Fruit fly (Drosophila melanogaster) whole organism, embryonic: ENCODE data around the gene CG7656.

Source experiments
- Ada2b ChIP-seq: fragments of 200-800 bp; sonication (Bioruptor generic); IDR thresholded peaks from 2 replicates; pipeline ENCODE4 v1.3.6; 2022; ENCODE audit warnings: missing biosample characterization, missing genetic modification characterization
- CG10209 ChIP-seq: fragments of 200-800 bp; sonication (Bioruptor generic); optimal IDR thresholded peaks from 3 replicates; lab custom pipeline; 2017; ENCODE audit warnings: missing biosample characterization, mild to moderate bottlenecking, missing genetic modification characterization, missing genetic modification reagents
- CG10462 ChIP-seq: fragments of 200-800 bp; sonication (Bioruptor generic); optimal IDR thresholded peaks from 2 replicates; lab custom pipeline; 2016; ENCODE audit warnings: missing biosample characterization, missing genetic modification characterization
- CG11696 ChIP-seq: fragments of 200-800 bp; sonication (Bioruptor generic); IDR thresholded peaks from 2 replicates; pipeline ENCODE4 v1.3.6; 2022; ENCODE audit warnings: missing biosample characterization, missing genetic modification characterization
- CG12071 ChIP-seq: fragments of 200-800 bp; sonication (Bioruptor generic); optimal IDR thresholded peaks from 3 replicates; lab custom pipeline; 2018; ENCODE audit warnings: missing biosample characterization, mild to moderate bottlenecking, missing genetic modification characterization
- CG13894 ChIP-seq: fragments of 200-800 bp; sonication (Bioruptor generic); optimal IDR thresholded peaks from 3 replicates; lab custom pipeline; 2018; ENCODE audit warnings: missing biosample characterization, mild to moderate bottlenecking, missing genetic modification characterization, moderate library complexity
- CG14014 ChIP-seq: fragments of 200-800 bp; sonication (Bioruptor generic); IDR thresholded peaks from 2 replicates; pipeline ENCODE4 v1.3.6; 2022; ENCODE audit warnings: missing biosample characterization, missing genetic modification characterization
- CG15011 ChIP-seq: fragments of 200-800 bp; sonication (Bioruptor generic); optimal IDR thresholded peaks from 3 replicates; lab custom pipeline; 2018; ENCODE audit warnings: missing biosample characterization, mild to moderate bottlenecking, missing genetic modification characterization
- CG17359 ChIP-seq: fragments of 200-800 bp; sonication (Bioruptor generic); optimal IDR thresholded peaks from 3 replicates; lab custom pipeline; 2018; ENCODE audit warnings: missing biosample characterization, mild to moderate bottlenecking, missing genetic modification characterization, moderate library complexity
- CG17385 ChIP-seq: fragments of 200-800 bp; sonication (Bioruptor generic); optimal IDR thresholded peaks from 3 replicates; lab custom pipeline; 2018; ENCODE audit warnings: missing biosample characterization, mild to moderate bottlenecking, missing genetic modification characterization
- CG17802 ChIP-seq: fragments of 200-800 bp; sonication (Bioruptor generic); optimal IDR thresholded peaks from 2 replicates; lab custom pipeline; 2018; ENCODE audit warnings: missing biosample characterization, mild to moderate bottlenecking, missing genetic modification characterization, moderate library complexity
- CG18599 ChIP-seq: fragments of 200-800 bp; sonication (Bioruptor generic); optimal IDR thresholded peaks from 3 replicates; lab custom pipeline; 2017; ENCODE audit warnings: missing biosample characterization, missing genetic modification characterization, mild to moderate bottlenecking, moderate library complexity, missing genetic modification reagents
- CG30431 ChIP-seq: fragments of 200-800 bp; sonication (Bioruptor generic); optimal IDR thresholded peaks from 2 replicates; lab custom pipeline; 2017; ENCODE audit warnings: missing biosample characterization, missing genetic modification characterization
- CG31388 ChIP-seq: fragments of 200-800 bp; sonication (Bioruptor generic); optimal IDR thresholded peaks from 2 replicates; lab custom pipeline; 2016; ENCODE audit warnings: missing biosample characterization, missing genetic modification characterization
- CG4328 ChIP-seq: fragments of 200-800 bp; sonication (Bioruptor generic); optimal IDR thresholded peaks from 3 replicates; lab custom pipeline; 2017; ENCODE audit warnings: missing biosample characterization, missing genetic modification reagents, missing genetic modification characterization
- CG4617 ChIP-seq: fragments of 200-800 bp; sonication (Bioruptor generic); optimal IDR thresholded peaks from 3 replicates; lab custom pipeline; 2016; ENCODE audit warnings: missing biosample characterization, missing genetic modification characterization, borderline replicate concordance
- CG9437 ChIP-seq: fragments of 200-800 bp; sonication (Bioruptor generic); optimal IDR thresholded peaks from 2 replicates; lab custom pipeline; 2018; ENCODE audit warnings: missing biosample characterization, mild to moderate bottlenecking, missing genetic modification characterization
- CG9609 ChIP-seq: fragments of 200-800 bp; sonication (Bioruptor generic); optimal IDR thresholded peaks from 3 replicates; lab custom pipeline; 2016; ENCODE audit warnings: missing biosample characterization, missing genetic modification characterization
- CG9817 ChIP-seq: fragments of 200-800 bp; sonication (Bioruptor generic); optimal IDR thresholded peaks from 2 replicates; lab custom pipeline; 2018; ENCODE audit warnings: missing biosample characterization, mild to moderate bottlenecking, missing genetic modification characterization, moderate library complexity
- Dref ChIP-seq: fragments of 200-800 bp; sonication (Bioruptor generic); IDR thresholded peaks from 2 replicates; pipeline ENCODE4 v1.3.6; 2022; ENCODE audit warnings: missing biosample characterization, missing genetic modification characterization
- Gug ChIP-seq: fragments of 200-800 bp; sonication (Bioruptor generic); IDR thresholded peaks from 4 replicates; pipeline ENCODE4 v1.3.6; 2022; ENCODE audit warnings: missing biosample characterization, missing genetic modification characterization
- HLH3B ChIP-seq: fragments of 200-800 bp; sonication (Bioruptor generic); IDR thresholded peaks from 2 replicates; pipeline ENCODE4 v1.3.6; 2022; ENCODE audit warnings: missing biosample characterization, missing genetic modification characterization
- Hand ChIP-seq: fragments of 200-800 bp; sonication (Bioruptor generic); optimal IDR thresholded peaks from 2 replicates; lab custom pipeline; 2017; ENCODE audit warnings: mild to moderate bottlenecking, missing biosample characterization, missing genetic modification reagents, missing genetic modification characterization
- Meics ChIP-seq: fragments of 200-800 bp; sonication (Bioruptor generic); optimal IDR thresholded peaks from 2 replicates; lab custom pipeline; 2017; ENCODE audit warnings: missing biosample characterization, mild to moderate bottlenecking, missing genetic modification characterization
- Mrtf ChIP-seq: fragments of 200-800 bp; sonication (Bioruptor generic); IDR thresholded peaks from 3 replicates; pipeline ENCODE4 v1.3.6; 2022; ENCODE audit warnings: missing biosample characterization, missing genetic modification characterization
- Nf-YC ChIP-seq: fragments of 200-800 bp; optimal IDR thresholded peaks from 3 replicates; lab custom pipeline; 2019; ENCODE audit warnings: missing biosample characterization, mild to moderate bottlenecking, missing genetic modification characterization, moderate library complexity
- Sin3A ChIP-seq: fragments of >200 bp; optimal IDR thresholded peaks from 2 replicates; lab custom pipeline; 2018
- Sry-δ ChIP-seq: fragments of 200-800 bp; sonication (Bioruptor generic); optimal IDR thresholded peaks from 2 replicates; lab custom pipeline; 2016; ENCODE audit warnings: missing biosample characterization, missing genetic modification characterization
- Usf ChIP-seq: fragments of 200-800 bp; sonication (Bioruptor generic); optimal IDR thresholded peaks from 2 replicates; lab custom pipeline; 2017; ENCODE audit warnings: missing genotype, missing biosample characterization, missing genetic modification characterization
- YL-1 ChIP-seq: fragments of 200-800 bp; sonication (Bioruptor generic); optimal IDR thresholded peaks from 3 replicates; lab custom pipeline; 2017; ENCODE audit warnings: missing biosample characterization, mild to moderate bottlenecking, missing genetic modification characterization
- ac ChIP-seq: fragments of 200-800 bp; sonication (Bioruptor generic); optimal IDR thresholded peaks from 3 replicates; lab custom pipeline; 2017; ENCODE audit warnings: missing biosample characterization, mild to moderate bottlenecking, missing genetic modification characterization
- bcd ChIP-seq: fragments of 200-800 bp; sonication (Bioruptor generic); optimal IDR thresholded peaks from 2 replicates; lab custom pipeline; 2017; ENCODE audit warnings: missing biosample characterization, mild to moderate bottlenecking, missing genetic modification characterization
- cad ChIP-seq: fragments of >200 bp; optimal IDR thresholded peaks from 2 replicates; lab custom pipeline; 2017; ENCODE audit warnings: missing biosample characterization, missing genetic modification characterization
- cas ChIP-seq: fragments of 200-800 bp; sonication (Bioruptor generic); IDR thresholded peaks from 2 replicates; pipeline ENCODE4 v1.3.6; 2022; ENCODE audit warnings: missing biosample characterization, missing genetic modification characterization
- cato ChIP-seq: fragments of 200-800 bp; sonication (Bioruptor generic); optimal IDR thresholded peaks from 2 replicates; lab custom pipeline; 2016; ENCODE audit warnings: missing biosample characterization, missing genetic modification characterization, borderline replicate concordance
- dimm ChIP-seq: fragments of 200-800 bp; sonication (Bioruptor generic); IDR thresholded peaks from 2 replicates; pipeline ENCODE4 v1.3.6; 2022; ENCODE audit warnings: missing biosample characterization, missing genetic modification characterization
- dmrt11E ChIP-seq: fragments of 200-800 bp; sonication (Bioruptor generic); optimal IDR thresholded peaks from 3 replicates; lab custom pipeline; 2018; ENCODE audit warnings: missing biosample characterization, mild to moderate bottlenecking, missing genetic modification characterization, moderate library complexity
- dmrt99B ChIP-seq: fragments of 200-800 bp; sonication (Bioruptor generic); optimal IDR thresholded peaks from 2 replicates; lab custom pipeline; 2018; ENCODE audit warnings: missing biosample characterization, mild to moderate bottlenecking, missing genetic modification characterization, moderate library complexity
- eyg ChIP-seq: fragments of 200-800 bp; sonication (Bioruptor generic); optimal IDR thresholded peaks from 3 replicates; lab custom pipeline; 2016; ENCODE audit warnings: missing biosample characterization, missing genetic modification characterization
- fd64A ChIP-seq: fragments of 200-800 bp; sonication (Bioruptor generic); optimal IDR thresholded peaks from 3 replicates; lab custom pipeline; 2018; ENCODE audit warnings: missing biosample characterization, mild to moderate bottlenecking, missing genetic modification characterization
- jing ChIP-seq: fragments of 200-800 bp; sonication (Bioruptor generic); optimal IDR thresholded peaks from 2 replicates; lab custom pipeline; 2018; ENCODE audit warnings: missing biosample characterization, mild to moderate bottlenecking, missing genetic modification characterization
- kni ChIP-seq: fragments of 200-800 bp; sonication (Bioruptor generic); optimal IDR thresholded peaks from 3 replicates; lab custom pipeline; 2017; ENCODE audit warnings: mild to moderate bottlenecking, missing biosample characterization, missing genetic modification reagents, missing genetic modification characterization
- lilli ChIP-seq: fragments of 200-800 bp; sonication (Bioruptor generic); optimal IDR thresholded peaks from 3 replicates; lab custom pipeline; 2016; ENCODE audit warnings: missing biosample characterization, missing genetic modification characterization
- luna ChIP-seq: fragments of 200-800 bp; sonication (Bioruptor generic); optimal IDR thresholded peaks from 2 replicates; lab custom pipeline; 2016; ENCODE audit warnings: missing biosample characterization, missing genetic modification characterization
- mam ChIP-seq: fragments of 200-800 bp; sonication (Bioruptor generic); optimal IDR thresholded peaks from 3 replicates; lab custom pipeline; 2016; ENCODE audit warnings: missing biosample characterization, missing genetic modification characterization
- nerfin-1 ChIP-seq: fragments of 200-800 bp; sonication (Bioruptor generic); optimal IDR thresholded peaks from 3 replicates; lab custom pipeline; 2019; ENCODE audit warnings: missing biosample characterization, mild to moderate bottlenecking, missing genetic modification characterization, moderate library complexity
- oc ChIP-seq: fragments of 200-800 bp; sonication (Bioruptor generic); optimal IDR thresholded peaks from 2 replicates; lab custom pipeline; 2018; ENCODE audit warnings: missing biosample characterization, mild to moderate bottlenecking, missing genetic modification characterization, moderate library complexity
- p53 ChIP-seq: fragments of 200-800 bp; sonication (Bioruptor generic); optimal IDR thresholded peaks from 2 replicates; lab custom pipeline; 2016; ENCODE audit warnings: missing biosample characterization, missing genetic modification characterization
- pho ChIP-seq: fragments of 200-800 bp; sonication (Bioruptor generic); optimal IDR thresholded peaks from 2 replicates; lab custom pipeline; 2016; ENCODE audit warnings: missing biosample characterization, missing genetic modification characterization
- sisA ChIP-seq: fragments of 200-800 bp; sonication (Bioruptor generic); IDR thresholded peaks from 2 replicates; pipeline ENCODE4 v1.3.6; 2022; ENCODE audit warnings: missing biosample characterization, missing genetic modification characterization
- wdn ChIP-seq: fragments of 200-800 bp; sonication (Bioruptor generic); IDR thresholded peaks from 2 replicates; pipeline ENCODE4 v1.3.6; 2022; ENCODE audit warnings: missing biosample characterization, missing genetic modification characterization

Gene CG7656

dm6 chr3L:15566484-15566955 lies 21.5 kb downstream of the CG7656 start (continued):
- no peak for TF ChIP-seq Dref (GFP tag; lab: Robert Waterston, UW)
- no peak for TF ChIP-seq CG31388
- TF ChIP-seq HLH3B (GFP tag; lab: Robert Waterston, UW) = peak; percentile 49; the same call in 1 of the 2 replicates
- TF ChIP-seq fd64A (GFP tag; lab: Kevin White, UChicago) = peak; percentile 85
- peak; percentile 55 for TF ChIP-seq ac (GFP tag; lab: Kevin White, UChicago)
- TF ChIP-seq lilli (GFP tag; lab: Kevin White, UChicago) = no peak
- TF ChIP-seq YL-1 = peak; percentile 19
- peak; percentile 72 for TF ChIP-seq nerfin-1 (tag; lab: Kevin White, UChicago)
- TF ChIP-seq CG17802 (tag; lab: Kevin White, UChicago) = peak; percentile 39
- peak; percentile 58 for TF ChIP-seq eyg
- peak; percentile 74 for TF ChIP-seq CG15011
- no peak for TF ChIP-seq cad
- no peak for TF ChIP-seq mam
- TF ChIP-seq CG30431 (GFP tag; lab: Kevin White, UChicago) = peak; percentile 36
- TF ChIP-seq Meics (GFP tag; lab: Kevin White, UChicago) = peak; percentile 62
- TF ChIP-seq bcd (GFP tag; lab: Kevin White, UChicago) = peak; percentile 48
- no peak for TF ChIP-seq dmrt99B (tag; lab: Kevin White, UChicago)
- peak; percentile 80 for TF ChIP-seq CG4328 (GFP tag; lab: Kevin White, UChicago)
- TF ChIP-seq Gug (GFP tag; lab: Robert Waterston, UW) = no peak
- TF ChIP-seq Sin3A (lab: Kevin White, UChicago) = no peak
- no peak for TF ChIP-seq CG9437 (GFP tag; lab: Kevin White, UChicago)
- TF ChIP-seq CG9817 (tag; lab: Kevin White, UChicago) = peak; percentile 36
- no peak for TF ChIP-seq luna
- TF ChIP-seq CG13894 (tag; lab: Kevin White, UChicago) = no peak
- TF ChIP-seq sisA (GFP tag; lab: Robert Waterston, UW) = no peak
- peak; percentile 35 for TF ChIP-seq pho
- peak; percentile 52; the same call in 1 of the 2 replicates for TF ChIP-seq CG11696 (GFP tag; lab: Robert Waterston, UW)
- TF ChIP-seq Mrtf = peak; percentile 43; the same call in 1 of the 3 replicates
- TF ChIP-seq CG12071 (GFP tag; lab: Kevin White, UChicago) = peak; percentile 89
- no peak for TF ChIP-seq jing
- TF ChIP-seq kni = peak; percentile 85
- no peak for TF ChIP-seq oc
- no peak for TF ChIP-seq CG9609
- peak; percentile 75; the same call in 1 of the 2 replicates for TF ChIP-seq CG14014 (GFP tag; lab: Robert Waterston, UW)
- no peak for TF ChIP-seq CG4617
- peak; percentile 75 for TF ChIP-seq CG18599 (GFP tag; lab: Kevin White, UChicago)
- TF ChIP-seq cas (GFP tag; lab: Robert Waterston, UW) = no peak
- TF ChIP-seq dimm (GFP tag; lab: Robert Waterston, UW) = no peak
- no peak for TF ChIP-seq CG17385 (GFP tag; lab: Kevin White, UChicago)
- no peak for TF ChIP-seq Nf-YC
- TF ChIP-seq dmrt11E = peak; percentile 4
- peak; percentile 80 for TF ChIP-seq CG10209
- TF ChIP-seq Ada2b (GFP tag; lab: Robert Waterston, UW) = no peak
- no peak for TF ChIP-seq Usf (GFP tag; lab: Kevin White, UChicago)
- no peak for TF ChIP-seq Sry-δ (GFP tag; lab: Kevin White, UChicago)
- peak; percentile 76 for TF ChIP-seq Hand (GFP tag; lab: Kevin White, UChicago)
- TF ChIP-seq CG10462 (GFP tag; lab: Kevin White, UChicago) = no peak
- peak; percentile 11 for TF ChIP-seq p53 (GFP tag; lab: Kevin White, UChicago)
- peak; percentile 15 for TF ChIP-seq wdn (GFP tag; lab: Robert Waterston, UW)
- TF ChIP-seq CG17359 (tag; lab: Kevin White, UChicago) = no peak
- no peak for TF ChIP-seq cato (GFP tag; lab: Kevin White, UChicago)
